Worm (Caenorhabditis elegans): ENCODE measurements around the gene srw-11.
"Not testable (repeated sequence)": the region's sequence is repeated elsewhere in the genome, so short reads cannot be mapped to it uniquely, and the experiment has no call there.

The srw-11 gene

DNA sequence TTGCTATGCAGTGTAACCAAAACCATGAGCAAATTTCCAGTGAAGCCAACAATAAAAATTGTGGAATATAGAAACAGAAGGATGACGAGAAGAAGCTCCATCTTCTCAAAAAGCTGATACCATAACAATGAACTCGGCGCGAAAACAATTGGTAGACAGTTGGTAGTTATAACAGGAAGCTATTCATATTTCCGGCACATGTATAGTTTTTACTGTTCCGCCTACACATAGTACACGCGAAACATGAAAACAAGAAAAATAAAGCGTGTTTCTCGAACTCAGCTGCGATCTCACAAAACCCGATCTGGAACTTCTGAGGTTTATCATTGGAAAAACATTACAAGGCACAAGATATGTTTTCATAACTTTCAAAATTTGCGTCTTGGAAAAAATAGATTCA, 18.9 kb upstream of the srw-11 start, which contains the start of gene srsx-37:
Gene srsx-37, minus strand, starts transcription at position 101 of the 400 bp plus-strand sequence.
- no peak for TF ChIP-seq ama-1 (optimal IDR thresholded peaks at IDR 0.05)
- no peak for TF ChIP-seq sma-9 (GFP tag; optimal IDR thresholded peaks at IDR 0.05)
- TF ChIP-seq sma-9 (tag; optimal IDR thresholded peaks at IDR 0.05), result no peak
- no peak for TF ChIP-seq nhr-10 (tag; optimal IDR thresholded peaks at IDR 0.05)
- no peak for TF ChIP-seq C34F6.9 (tag; optimal IDR thresholded peaks at IDR 0.05)
- no peak for TF ChIP-seq lin-11 (tag; optimal IDR thresholded peaks at IDR 0.05)
- TF ChIP-seq gmeb-1 (tag; optimal IDR thresholded peaks at IDR 0.05), result no peak
- TF ChIP-seq elt-3 (tag; optimal IDR thresholded peaks at IDR 0.05), result no peak
- TF ChIP-seq alr-1 (tag; optimal IDR thresholded peaks at IDR 0.05), result no peak
- TF ChIP-seq peb-1 (tag; optimal IDR thresholded peaks at IDR 0.05), result no peak
- no peak for TF ChIP-seq dmd-4 (tag; optimal IDR thresholded peaks at IDR 0.05)
- no peak for TF ChIP-seq skn-1 (tag; optimal IDR thresholded peaks at IDR 0.05)
- TF ChIP-seq nhr-12 (tag; optimal IDR thresholded peaks at IDR 0.05), result no peak
- no peak for TF ChIP-seq unc-39 (tag; optimal IDR thresholded peaks at IDR 0.05)
- TF ChIP-seq nhr-77 (tag; optimal IDR thresholded peaks at IDR 0.05), result no peak
- no peak for TF ChIP-seq ceh-16 (tag; optimal IDR thresholded peaks at IDR 0.05)

DNA sequence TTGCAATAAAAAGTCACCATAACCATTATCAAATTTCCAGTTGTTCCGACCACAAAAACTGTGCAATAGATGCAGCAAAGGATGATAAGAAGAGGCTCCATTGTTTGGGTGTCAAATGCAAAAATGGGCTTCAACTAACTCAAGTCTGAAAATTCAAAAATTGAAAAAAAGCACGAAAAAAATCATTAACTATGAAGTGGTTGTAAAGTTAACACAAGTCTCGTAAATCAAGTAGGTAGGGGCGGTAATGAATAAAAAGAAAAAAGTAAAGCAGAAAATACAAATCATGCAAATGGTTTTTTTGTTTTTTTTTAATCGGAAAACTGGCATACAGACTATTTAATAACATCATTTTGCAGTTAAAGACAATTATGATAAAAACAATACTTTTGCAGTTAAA, 16.6 kb upstream of the srw-11 start, which contains the start of gene srsx-39:
Gene srsx-39, minus strand, starts transcription at position 101 of the 400 bp plus-strand sequence.
- TF ChIP-seq mbf-1 (tag; optimal IDR thresholded peaks at IDR 0.05); sma-3 (GFP tag; optimal IDR thresholded peaks at IDR 0.05); unc-55 (GFP tag; optimal IDR thresholded peaks at IDR 0.05): not testable (repeated sequence)

DNA sequence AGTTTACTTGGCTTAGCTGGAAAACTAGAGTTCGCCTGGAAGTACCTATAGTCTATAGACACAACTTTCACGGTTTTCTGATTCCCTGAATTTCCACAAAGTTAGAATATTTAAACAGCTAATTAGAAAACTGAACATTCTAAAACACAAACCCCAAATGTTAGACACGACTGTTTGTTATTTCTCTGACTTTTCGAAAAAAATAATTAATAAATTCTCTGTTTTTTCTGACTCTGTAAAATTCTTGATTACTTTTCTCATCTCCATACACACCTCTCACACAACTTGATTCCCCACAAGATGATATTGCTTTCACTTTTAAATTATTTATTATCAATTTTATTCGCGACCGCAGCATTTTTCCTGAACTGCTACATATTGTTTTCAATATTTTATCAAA, 13.4 kb upstream of the srw-11 start, which contains the start of gene srbc-75:
Gene srbc-75, plus strand, starts transcription at position 301 of the 400 bp plus-strand sequence.
- no peak for TF ChIP-seq egl-27 (tag; optimal IDR thresholded peaks at IDR 0.05)

DNA sequence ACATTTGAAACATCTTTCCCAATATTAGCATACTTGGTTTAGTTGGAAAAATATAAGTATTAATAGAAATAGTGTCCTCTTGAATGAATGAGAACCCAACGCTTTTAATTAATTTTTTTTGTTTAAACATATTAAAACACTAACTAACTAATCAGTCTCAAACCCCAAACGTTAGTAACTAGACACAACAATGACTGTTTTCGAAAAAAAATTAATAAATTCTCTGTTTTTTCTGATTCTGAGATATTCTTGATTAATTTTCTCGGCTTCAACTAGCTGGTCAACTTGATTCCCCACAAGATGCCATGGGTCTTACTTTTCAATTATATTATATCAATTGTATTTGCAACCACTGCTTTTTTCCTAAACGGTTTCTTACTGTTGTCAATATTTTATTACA, 12.0 kb upstream of the srw-11 start, which contains the start of gene srbc-76:
Gene srbc-76, plus strand, starts transcription at position 301 of the 400 bp plus-strand sequence.
- no peak for TF ChIP-seq elt-3 (tag; optimal IDR thresholded peaks at IDR 0.05)
- no peak for TF ChIP-seq lsy-2 (tag; optimal IDR thresholded peaks at IDR 0.05)
- no peak for TF ChIP-seq ztf-4 (tag; optimal IDR thresholded peaks at IDR 0.05)
- TF ChIP-seq elt-1 (tag; optimal IDR thresholded peaks at IDR 0.05), result no peak

DNA sequence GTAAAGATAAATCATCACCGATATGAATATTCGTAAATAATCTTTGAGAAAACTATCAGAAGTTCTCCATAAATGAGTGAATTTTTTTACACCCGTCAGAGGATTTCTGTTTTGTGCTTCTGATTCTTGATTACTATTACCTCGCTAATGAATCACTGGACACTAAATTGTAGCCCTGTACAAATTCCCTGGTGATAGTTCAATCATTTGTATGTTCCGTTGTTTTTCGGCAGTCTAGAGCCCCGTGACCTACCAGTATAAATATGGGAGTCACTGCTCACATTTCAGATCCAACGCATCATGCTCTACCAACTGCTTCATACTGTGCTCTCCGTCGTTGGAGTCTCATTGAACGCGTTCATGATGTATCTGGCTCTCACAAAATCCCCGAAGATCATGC, 10.2 kb upstream of the srw-11 start, which contains the start of gene srd-28:
Gene srd-28, plus strand, starts transcription at position 301 of the 400 bp plus-strand sequence.
- not testable (repeated sequence) for TF ChIP-seq ztf-4, fos-1, alr-1 (tag; optimal IDR thresholded peaks at IDR 0.05)

- TF ChIP-seq unc-39 (tag; optimal IDR thresholded peaks at IDR 0.05) (no peak), crh-2 (tag; optimal IDR thresholded peaks at IDR 0.05) (no peak), nhr-23 (tag; optimal IDR thresholded peaks at IDR 0.05) (no peak), nhr-21 (tag; optimal IDR thresholded peaks at IDR 0.05) (no peak), nhr-77 (tag; optimal IDR thresholded peaks at IDR 0.05) (no peak), sem-4 (tag; optimal IDR thresholded peaks at IDR 0.05) (no peak), Y55F3AM.14 (GFP tag; optimal IDR thresholded peaks at IDR 0.05) (no peak), nhr-6 (tag; optimal IDR thresholded peaks at IDR 0.05) (no peak), skn-1 (tag; optimal IDR thresholded peaks at IDR 0.05) (no peak), sma-3 (GFP tag; optimal IDR thresholded peaks at IDR 0.05) (no peak)
These were observed 4.3 kb upstream of the srw-11 start, which contains the start of gene kin-30 for ce11 chrV:15244456-15244855. TSS of gene kin-30 (plus strand) at chrV:15244756.

DNA sequence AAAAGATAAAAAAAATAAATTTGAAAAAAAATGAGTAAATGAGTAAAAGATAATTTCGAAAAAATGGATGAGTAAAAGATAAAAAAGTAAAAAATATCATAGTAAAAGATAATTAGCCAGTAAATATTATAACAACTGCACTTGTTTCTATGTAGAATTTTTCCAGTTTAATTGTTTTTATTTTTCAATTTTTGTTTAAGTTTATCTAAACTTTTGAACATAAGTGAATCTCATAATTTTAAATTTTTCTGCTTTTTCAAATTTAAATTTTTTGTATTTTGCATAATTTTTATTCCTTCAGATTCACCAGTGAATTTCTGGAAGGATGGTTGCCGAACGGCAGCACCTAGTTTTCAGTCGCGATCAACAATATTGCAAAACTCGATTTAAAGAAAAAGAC, 1.1 kb upstream of the srw-11 start, which contains the start of gene chil-12:
Gene chil-12, plus strand, starts transcription at position 301 of the 400 bp plus-strand sequence.
- TF ChIP-seq skn-1 (tag; optimal IDR thresholded peaks at IDR 0.05) (no peak), nhr-237 (tag; optimal IDR thresholded peaks at IDR 0.05) (no peak), nhr-6 (tag; optimal IDR thresholded peaks at IDR 0.05) (no peak), nhr-23 (tag; optimal IDR thresholded peaks at IDR 0.05) (no peak), C34F6.9 (tag; optimal IDR thresholded peaks at IDR 0.05) (no peak)

All from whole organism, L2 larva.